Fruit fly (Drosophila melanogaster): Measurements from ENCODE around the gene CG6163.

DNA sequence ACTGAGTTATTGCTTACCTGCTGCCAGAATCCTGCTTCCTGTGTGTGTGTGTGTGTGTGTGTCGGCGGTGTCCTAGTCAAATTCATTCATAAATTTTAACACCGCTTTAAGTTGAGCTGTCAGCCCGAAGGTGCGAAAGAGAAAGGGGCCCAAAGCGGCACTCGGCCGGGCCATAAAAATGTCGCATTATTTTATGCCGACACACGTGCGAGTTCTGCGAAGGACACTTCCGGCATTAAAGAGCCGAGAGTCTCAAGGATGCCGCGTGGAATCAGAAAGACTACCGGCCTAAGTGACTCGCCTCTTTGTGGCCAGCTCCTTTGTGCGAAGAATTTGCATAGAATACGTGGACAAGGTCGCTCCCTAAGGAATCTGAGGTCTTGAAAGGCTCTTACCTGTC is 7.6 kb downstream of the CG6163 start:
- TF ChIP-seq fd96Ca (GFP tag; IDR thresholded peaks at IDR 0.05): no peak
- TF ChIP-seq CG10348 (GFP tag; IDR thresholded peaks at IDR 0.05): no peak
- TF ChIP-seq gl (tag; optimal IDR thresholded peaks at IDR 0.05): no peak
- no peak for TF ChIP-seq EcR (GFP tag; optimal IDR thresholded peaks at IDR 0.05)

Data from whole organism, pupa.